Worm (Caenorhabditis elegans): ENCODE data around the gene F54D11.4.

DNA sequence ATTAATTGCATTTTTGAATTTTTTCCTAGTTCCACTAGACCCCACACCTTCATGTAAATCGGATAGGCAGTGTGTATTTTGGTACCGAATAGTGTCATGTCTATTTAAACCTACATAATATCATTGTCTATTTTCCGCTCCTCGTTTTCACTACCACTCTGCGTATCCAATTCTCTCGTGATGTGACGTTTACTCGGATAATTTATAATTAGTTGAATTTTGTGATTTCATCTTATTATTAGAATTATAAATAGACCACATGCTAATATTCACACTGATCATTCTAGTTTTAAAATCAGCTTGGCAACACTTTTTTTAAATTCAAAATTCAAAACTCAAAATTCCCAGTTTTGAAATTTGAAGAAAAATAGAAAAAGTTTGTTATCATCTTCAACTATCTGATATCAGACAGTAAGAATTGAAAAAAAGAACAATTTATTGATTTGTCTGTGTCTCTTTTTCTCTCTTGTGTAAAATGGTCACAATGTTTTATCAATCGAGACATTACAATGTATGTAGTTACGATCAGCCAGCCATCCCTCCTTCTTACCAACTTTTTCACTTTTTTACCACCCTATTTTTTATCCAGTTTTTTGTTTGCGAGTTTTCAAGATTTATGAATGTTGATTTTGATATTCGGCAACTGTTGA is 24.7 kb downstream of the F54D11.4 start:
- TF ChIP-seq ztf-23 (GFP tag; IDR thresholded peaks at IDR 0.05): no peak
- no peak for TF ChIP-seq cog-1 (tag; optimal IDR thresholded peaks at IDR 0.05)

Measured in whole organism, midembryonic.